Worm (Caenorhabditis elegans): ENCODE results near the gene clec-199.

DNA sequence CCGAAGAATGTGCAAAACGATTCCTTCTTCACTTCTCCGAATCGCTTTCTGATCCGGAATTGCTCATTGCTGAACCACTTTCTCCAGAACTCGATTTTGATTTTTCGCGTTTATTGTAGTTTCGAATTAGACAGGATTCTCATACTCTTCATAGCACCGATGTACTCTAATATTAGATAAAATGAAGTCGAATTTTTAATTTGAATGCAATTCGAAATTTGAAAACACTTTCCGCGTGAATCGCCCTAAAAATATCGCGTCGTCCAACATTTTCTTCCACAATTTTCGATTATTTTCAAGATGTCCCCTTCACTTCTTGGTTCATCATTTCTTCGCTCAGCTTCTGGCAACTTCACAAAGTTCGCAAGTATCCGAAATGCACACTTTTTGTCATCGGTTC, 30.3 kb downstream of the clec-199 start, which contains the start of gene C30H6.8:
- TF ChIP-seq lin-15B (tag; optimal IDR thresholded peaks at IDR 0.05) = no peak
- no peak for TF ChIP-seq lin-39 (tag; optimal IDR thresholded peaks at IDR 0.05)
- TF ChIP-seq nhr-76 (tag; optimal IDR thresholded peaks at IDR 0.05) = no peak
- no peak for TF ChIP-seq unc-62 (GFP tag; optimal IDR thresholded peaks at IDR 0.05)
- TF ChIP-seq pha-4 (tag; optimal IDR thresholded peaks at IDR 0.05) = no peak
- no peak for TF ChIP-seq nhr-67 (tag; optimal IDR thresholded peaks at IDR 0.05)
- no peak for TF ChIP-seq snpc-4 (tag; optimal IDR thresholded peaks at IDR 0.05)
- no peak for TF ChIP-seq aly-2 (tag; optimal IDR thresholded peaks at IDR 0.05)
- TF ChIP-seq unc-39 (tag; optimal IDR thresholded peaks at IDR 0.05) = no peak
- TF ChIP-seq fkh-10 (GFP tag; optimal IDR thresholded peaks at IDR 0.05) = no peak
